Fruit fly (Drosophila melanogaster) whole organism, embryonic: ENCODE results near the gene aru.
A peak's percentile ranks its signal among the peaks of the same experiment; 100 is the strongest.

ENCODE experiments used
- Abd-B ChIP-seq: fragments of 200-800 bp; sonication (Bioruptor generic); optimal IDR thresholded peaks from 2 replicates; lab custom pipeline; 2018; ENCODE audit warnings: missing biosample characterization, mild to moderate bottlenecking, missing genetic modification characterization, moderate library complexity
- Ada2b ChIP-seq: fragments of 200-800 bp; sonication (Bioruptor generic); IDR thresholded peaks from 2 replicates; pipeline ENCODE4 v1.3.6; 2022; ENCODE audit warnings: missing biosample characterization, missing genetic modification characterization
- BEAF-32 ChIP-seq: fragments of 200-800 bp; sonication (Bioruptor generic); optimal IDR thresholded peaks from 3 replicates; lab custom pipeline; 2017; ENCODE audit warnings: missing biosample characterization, missing genetic modification characterization, mild to moderate bottlenecking, moderate library complexity, missing genetic modification reagents
- BtbVII ChIP-seq: fragments of 200-800 bp; sonication (Bioruptor generic); optimal IDR thresholded peaks from 3 replicates; lab custom pipeline; 2017; ENCODE audit warnings: missing biosample characterization, mild to moderate bottlenecking, missing genetic modification characterization
- CG10321 ChIP-seq: fragments of 200-800 bp; sonication (Bioruptor generic); IDR thresholded peaks from 2 replicates; pipeline ENCODE4 v1.3.6; 2022; ENCODE audit warnings: missing biosample characterization, missing genetic modification characterization
- CG10959 ChIP-seq: fragments of 200-800 bp; sonication (Bioruptor generic); IDR thresholded peaks from 2 replicates; pipeline ENCODE4 v1.3.6; 2022; ENCODE audit warnings: missing biosample characterization, missing genetic modification characterization
- CG11456 ChIP-seq: fragments of 200-800 bp; sonication (Bioruptor generic); IDR thresholded peaks from 3 replicates; pipeline ENCODE4 v1.3.6; 2022; ENCODE audit warnings: missing biosample characterization, missing genetic modification characterization
- CG12769 ChIP-seq: fragments of 200-800 bp; sonication (Bioruptor generic); optimal IDR thresholded peaks from 2 replicates; lab custom pipeline; 2019; ENCODE audit warnings: missing biosample characterization, mild to moderate bottlenecking, missing genetic modification characterization, moderate library complexity
- CG14014 ChIP-seq: fragments of 200-800 bp; sonication (Bioruptor generic); IDR thresholded peaks from 2 replicates; pipeline ENCODE4 v1.3.6; 2022; ENCODE audit warnings: missing biosample characterization, missing genetic modification characterization
- CG1832 ChIP-seq: fragments of 200-800 bp; sonication (Bioruptor generic); optimal IDR thresholded peaks from 2 replicates; lab custom pipeline; 2017; ENCODE audit warnings: missing biosample characterization, mild to moderate bottlenecking, missing genetic modification characterization, inconsistent platforms
- CG18476 ChIP-seq: fragments of 200-800 bp; sonication (Bioruptor generic); optimal IDR thresholded peaks from 2 replicates; lab custom pipeline; 2016; ENCODE audit warnings: missing biosample characterization, mild to moderate bottlenecking, missing genetic modification characterization
- CG2116 ChIP-seq: fragments of 200-800 bp; sonication (Bioruptor generic); optimal IDR thresholded peaks from 3 replicates; lab custom pipeline; 2018; ENCODE audit warnings: missing biosample characterization, mild to moderate bottlenecking, missing genetic modification characterization
- CG4360 ChIP-seq: fragments of 200-800 bp; sonication (Bioruptor generic); IDR thresholded peaks from 2 replicates; pipeline ENCODE4 v1.3.6; 2022; ENCODE audit warnings: missing biosample characterization, missing genetic modification characterization
- D ChIP-seq, 2 experiments: fragments of 200-800 bp in 1 of 2; fragments of >200 bp in 1 of 2; sonication (Bioruptor generic) in 1 of 2; optimal IDR thresholded peaks; 2 replicates in 1 of 2; 3 replicates in 1 of 2; lab custom pipeline; 2017; ENCODE audit warnings: mild to moderate bottlenecking in 1 of 2, missing biosample characterization in 1 of 2, missing genetic modification characterization in 1 of 2, missing genetic modification reagents in 1 of 2
- Dfd ChIP-seq, 2 experiments: fragments of >200 bp; optimal IDR thresholded peaks; 2 replicates each; lab custom pipeline; 2017; ENCODE audit warnings: missing biosample characterization in 2 of 2, missing genetic modification characterization in 2 of 2
- HmgD ChIP-seq: fragments of 200-800 bp; sonication (Bioruptor generic); optimal IDR thresholded peaks from 3 replicates; lab custom pipeline; 2016; ENCODE audit warnings: missing biosample characterization, missing genetic modification characterization
- Mad ChIP-seq: fragments of 200-800 bp; sonication (Bioruptor generic); optimal IDR thresholded peaks from 2 replicates; lab custom pipeline; 2016; ENCODE audit warnings: missing biosample characterization, missing genetic modification characterization
- NFAT ChIP-seq: fragments of 200-800 bp; sonication (Bioruptor generic); IDR thresholded peaks from 2 replicates; pipeline ENCODE4 v1.3.6; 2022; ENCODE audit warnings: missing biosample characterization, missing genetic modification characterization
- Ravus ChIP-seq: fragments of 200-800 bp; sonication (Bioruptor generic); IDR thresholded peaks from 2 replicates; pipeline ENCODE4 v1.3.6; 2022; ENCODE audit warnings: missing biosample characterization, missing genetic modification characterization
- Rfx ChIP-seq: fragments of 200-800 bp; sonication (Bioruptor generic); IDR thresholded peaks from 2 replicates; pipeline ENCODE4 v1.3.6; 2022; ENCODE audit warnings: missing biosample characterization, missing genetic modification characterization
- Trl ChIP-seq, 3 experiments: fragments of >200 bp in 2 of 3; fragments of 200-800 bp in 1 of 3; sonication (Bioruptor generic) in 1 of 3; optimal IDR thresholded peaks; 2 replicates in 1 of 3; 3 replicates in 2 of 3; lab custom pipeline; 2016 to 2017; ENCODE audit warnings: missing biosample characterization in 1 of 3, missing genetic modification characterization in 1 of 3
- amos ChIP-seq: fragments of 200-800 bp; sonication (Bioruptor generic); IDR thresholded peaks from 2 replicates; pipeline ENCODE4 v1.3.6; 2022; ENCODE audit warnings: missing biosample characterization, missing genetic modification characterization; ENCODE audit not compliant: partially characterized antibody
- aop ChIP-seq: fragments of 200-800 bp; sonication (Bioruptor generic); IDR thresholded peaks from 2 replicates; pipeline ENCODE4 v1.3.6; 2022; ENCODE audit warnings: missing biosample characterization, missing genetic modification characterization
- bbx ChIP-seq: fragments of 200-800 bp; sonication (Bioruptor generic); IDR thresholded peaks from 2 replicates; pipeline ENCODE4 v1.3.6; 2022; ENCODE audit warnings: missing biosample characterization, missing genetic modification characterization; ENCODE audit not compliant: partially characterized antibody
- cg ChIP-seq: fragments of 200-800 bp; sonication (Bioruptor generic); optimal IDR thresholded peaks from 3 replicates; lab custom pipeline; 2019; ENCODE audit warnings: missing biosample characterization, mild to moderate bottlenecking, missing genetic modification characterization, moderate library complexity
- chm ChIP-seq: fragments of 200-800 bp; sonication (Bioruptor generic); IDR thresholded peaks from 2 replicates; pipeline ENCODE4 v1.3.6; 2022; ENCODE audit warnings: missing biosample characterization, missing genetic modification characterization
- crol ChIP-seq: fragments of 200-800 bp; sonication (Bioruptor generic); IDR thresholded peaks from 2 replicates; pipeline ENCODE4 v1.3.6; 2022; ENCODE audit warnings: missing biosample characterization, missing genetic modification characterization
- dimm ChIP-seq: fragments of 200-800 bp; sonication (Bioruptor generic); IDR thresholded peaks from 2 replicates; pipeline ENCODE4 v1.3.6; 2022; ENCODE audit warnings: missing biosample characterization, missing genetic modification characterization
- ems ChIP-seq: fragments of 200-800 bp; sonication (Bioruptor generic); optimal IDR thresholded peaks from 3 replicates; lab custom pipeline; 2016; ENCODE audit warnings: missing biosample characterization, missing genetic modification characterization
- en ChIP-seq: fragments of 200-800 bp; sonication (Bioruptor generic); optimal IDR thresholded peaks from 2 replicates; lab custom pipeline; 2016; ENCODE audit warnings: missing biosample characterization, missing genetic modification characterization
- gsb-n ChIP-seq: fragments of 200-800 bp; sonication (Bioruptor generic); optimal IDR thresholded peaks from 3 replicates; lab custom pipeline; 2018; ENCODE audit warnings: missing biosample characterization, mild to moderate bottlenecking, missing genetic modification characterization
- hb ChIP-seq: fragments of 200-800 bp; sonication (Bioruptor generic); IDR thresholded peaks from 3 replicates; pipeline ENCODE4 v1.3.6; 2022; ENCODE audit warnings: missing biosample characterization, missing genetic modification characterization; ENCODE audit not compliant: partially characterized antibody
- hbn ChIP-seq: fragments of 200-800 bp; sonication (Bioruptor generic); IDR thresholded peaks from 2 replicates; pipeline ENCODE4 v1.3.6; 2022; ENCODE audit warnings: missing biosample characterization, missing genetic modification characterization; ENCODE audit not compliant: partially characterized antibody
- lov ChIP-seq, 2 experiments: fragments of 200-800 bp in 1 of 2; fragments of >200 bp in 1 of 2; sonication (Bioruptor generic) in 1 of 2; IDR thresholded peaks in 1 of 2; optimal IDR thresholded peaks in 1 of 2; 2 replicates in 1 of 2; 3 replicates in 1 of 2; pipeline versions ENCODE4 v1.3.6 to Lab custom; 2017 to 2022; ENCODE audit warnings: missing biosample characterization in 1 of 2, missing genetic modification characterization in 1 of 2
- psq ChIP-seq: fragments of 200-800 bp; sonication (Bioruptor generic); optimal IDR thresholded peaks from 2 replicates; lab custom pipeline; 2017; ENCODE audit warnings: missing biosample characterization, missing genetic modification characterization
- sens ChIP-seq: fragments of 200-800 bp; sonication (Bioruptor generic); peaks from one replicate; lab custom pipeline; 2016; ENCODE audit warnings: missing biosample characterization, missing genetic modification characterization
- sim ChIP-seq: fragments of 200-800 bp; sonication (Bioruptor generic); IDR thresholded peaks from 2 replicates; pipeline ENCODE4 v1.3.6; 2022; ENCODE audit warnings: missing biosample characterization, missing genetic modification characterization
- so ChIP-seq: fragments of 200-800 bp; sonication (Bioruptor generic); IDR thresholded peaks from 3 replicates; pipeline ENCODE4 v1.3.6; 2022; ENCODE audit warnings: missing biosample characterization, missing genetic modification characterization
- stc ChIP-seq: fragments of 200-800 bp; sonication (Bioruptor generic); IDR thresholded peaks from 2 replicates; pipeline ENCODE4 v1.3.6; 2022; ENCODE audit warnings: missing biosample characterization, missing genetic modification characterization
- tll ChIP-seq, 2 experiments: fragments of 200-800 bp in 1 of 2; fragments of >200 bp in 1 of 2; sonication (Bioruptor generic) in 1 of 2; optimal IDR thresholded peaks; 2 replicates each; lab custom pipeline; 2017 to 2019; ENCODE audit warnings: missing biosample characterization in 2 of 2, missing genetic modification characterization in 2 of 2, mild to moderate bottlenecking in 1 of 2, moderate library complexity in 1 of 2
- tna ChIP-seq: fragments of 200-800 bp; sonication (Bioruptor generic); IDR thresholded peaks from 2 replicates; pipeline ENCODE4 v1.3.6; 2022; ENCODE audit warnings: missing biosample characterization, missing genetic modification characterization; ENCODE audit not compliant: partially characterized antibody
- twi ChIP-seq: fragments of 200-800 bp; optimal IDR thresholded peaks from 2 replicates; lab custom pipeline; 2019; ENCODE audit warnings: missing biosample characterization, mild to moderate bottlenecking, missing genetic modification characterization, moderate library complexity
- unc-4 ChIP-seq: fragments of 200-800 bp; sonication (Bioruptor generic); IDR thresholded peaks from 2 replicates; pipeline ENCODE4 v1.3.6; 2022; ENCODE audit warnings: missing biosample characterization, missing genetic modification characterization; ENCODE audit not compliant: partially characterized antibody
- vvl ChIP-seq: fragments of 200-800 bp; sonication (Bioruptor generic); IDR thresholded peaks from 2 replicates; pipeline ENCODE4 v1.3.6; 2022; ENCODE audit warnings: missing biosample characterization, missing genetic modification characterization
- zen ChIP-seq: fragments of 200-800 bp; sonication (Bioruptor generic); optimal IDR thresholded peaks from 3 replicates; lab custom pipeline; 2018; ENCODE audit warnings: missing biosample characterization, mild to moderate bottlenecking, missing genetic modification characterization, moderate library complexity
- zf30C ChIP-seq: fragments of 200-800 bp; sonication (Bioruptor generic); optimal IDR thresholded peaks from 3 replicates; lab custom pipeline; 2018; ENCODE audit warnings: missing biosample characterization, mild to moderate bottlenecking, missing genetic modification characterization
- zfh1 ChIP-seq: fragments of 200-800 bp; sonication (Bioruptor generic); IDR thresholded peaks from 3 replicates; pipeline ENCODE4 v1.3.6; 2022; ENCODE audit warnings: missing biosample characterization, missing genetic modification characterization

Gene aru

dm6 chr2L:849787-850512 is 18.2 kb downstream of the aru start:
- TF ChIP-seq BEAF-32 (GFP tag; lab: Kevin White, UChicago) (no peak), en (no peak), D (optimal IDR thresholded peaks at IDR 0.05; lab: Kevin White, UChicago) (peak; percentile 57), D (GFP tag; optimal IDR thresholded peaks at IDR 0.05; lab: Kevin White, UChicago) (no peak), twi (peak; percentile 21), CG10959 (no peak), aop (GFP tag; lab: Robert Waterston, UW) (0 out of 2 replicates have a peak, but pooled peaks have one; percentile 5), tna (GFP tag; lab: Robert Waterston, UW) (no peak), Dfd (GFP tag; optimal IDR thresholded peaks at IDR 0.05; lab: Kevin White, UChicago) (no peak), BtbVII (GFP tag; lab: Kevin White, UChicago) (no peak), cg (no peak), CG4360 (GFP tag; lab: Robert Waterston, UW) (peak; percentile 80), so (0 out of 3 replicates have a peak, but pooled peaks have one; percentile 20), CG11456 (GFP tag; lab: Robert Waterston, UW) (0 out of 3 replicates have a peak, but pooled peaks have one; percentile 18), CG18476 (GFP tag; lab: Kevin White, UChicago) (no peak), unc-4 (GFP tag; lab: Robert Waterston, UW) (no peak), chm (GFP tag; lab: Robert Waterston, UW) (0 out of 2 replicates have a peak, but pooled peaks have one; percentile 19), zfh1 (peak; percentile 24; the same call in 1 of the 3 replicates), CG12769 (tag; lab: Kevin White, UChicago) (no peak), sim (GFP tag; lab: Robert Waterston, UW) (no peak), CG14014 (GFP tag; lab: Robert Waterston, UW) (no peak), NFAT (GFP tag; lab: Robert Waterston, UW) (no peak), dimm (GFP tag; lab: Robert Waterston, UW) (no peak), gsb-n (no peak), Ravus (GFP tag; lab: Robert Waterston, UW) (no peak), sens (GFP tag; lab: Kevin White, UChicago) (peak; percentile 59), zf30C (GFP tag; lab: Kevin White, UChicago) (no peak), Trl (optimal IDR thresholded peaks at IDR 0.05; lab: Kevin White, UChicago) (no peak), Trl (GFP tag; optimal IDR thresholded peaks at IDR 0.05; lab: Kevin White, UChicago) (no peak), tll (GFP tag; optimal IDR thresholded peaks at IDR 0.05; lab: Kevin White, UChicago) (peak in 1 of 2 experiments; percentile 55), ems (GFP tag; lab: Kevin White, UChicago) (no peak), stc (GFP tag; lab: Robert Waterston, UW) (no peak), CG10321 (0 out of 2 replicates have a peak, but pooled peaks have one; percentile 34), hbn (GFP tag; lab: Robert Waterston, UW) (0 out of 2 replicates have a peak, but pooled peaks have one; percentile 22), Rfx (GFP tag; lab: Robert Waterston, UW) (0 out of 2 replicates have a peak, but pooled peaks have one; percentile 13), Abd-B (GFP tag; lab: Kevin White, UChicago) (no peak), HmgD (GFP tag; lab: Kevin White, UChicago) (peak; percentile 23), hb (GFP tag; lab: Robert Waterston, UW) (0 out of 3 replicates have a peak, but pooled peaks have one; percentile 8), zen (tag; lab: Kevin White, UChicago) (peak; percentile 79), CG1832 (GFP tag; lab: Kevin White, UChicago) (peak; percentile 47), bbx (0 out of 2 replicates have a peak, but pooled peaks have one; percentile 22), Ada2b (GFP tag; lab: Robert Waterston, UW) (no peak), psq (GFP tag; lab: Kevin White, UChicago) (no peak), crol (GFP tag; lab: Robert Waterston, UW) (peak; percentile 76), CG2116 (GFP tag; lab: Kevin White, UChicago) (no peak), lov (optimal IDR thresholded peaks at IDR 0.05; lab: Kevin White, UChicago) (no peak), lov (GFP tag; IDR thresholded peaks at IDR 0.05; lab: Robert Waterston, UW) (0 out of 3 replicates have a peak, but pooled peaks have one; percentile 11), Mad (no peak), amos (GFP tag; lab: Robert Waterston, UW) (no peak), vvl (GFP tag; lab: Robert Waterston, UW) (no peak)
